Fruit fly (Drosophila melanogaster) whole organism, adult: ENCODE results near the gene Orc2.

ENCODE experiments used
- CG1620 ChIP-seq: fragments of 200-800 bp; sonication (Bioruptor generic); optimal IDR thresholded peaks from 2 replicates; lab custom pipeline; 2016; ENCODE audit warnings: missing biosample characterization, missing genetic modification characterization
- CG7101 ChIP-seq: fragments of 200-800 bp; sonication (Bioruptor generic); optimal IDR thresholded peaks from 2 replicates; lab custom pipeline; 2018; ENCODE audit warnings: missing biosample characterization, mild to moderate bottlenecking, missing genetic modification characterization, moderate library complexity
- Clk ChIP-seq: fragments of 200-800 bp; sonication (Bioruptor generic); optimal IDR thresholded peaks from 2 replicates; lab custom pipeline; 2017; ENCODE audit warnings: missing biosample characterization, missing genetic modification characterization
- bab1 ChIP-seq: fragments of 200-800 bp; sonication (Bioruptor generic); optimal IDR thresholded peaks from 3 replicates; lab custom pipeline; 2019; ENCODE audit warnings: missing biosample characterization, mild to moderate bottlenecking, missing genetic modification characterization, moderate library complexity
- ovo ChIP-seq: fragments of 200-800 bp; sonication (Bioruptor generic); optimal IDR thresholded peaks from 2 replicates; lab custom pipeline; 2016; ENCODE audit warnings: missing biosample characterization, missing genetic modification characterization
- tj ChIP-seq: fragments of 200-800 bp; sonication (Bioruptor generic); optimal IDR thresholded peaks from 3 replicates; lab custom pipeline; 2017; ENCODE audit warnings: missing biosample characterization, mild to moderate bottlenecking, missing genetic modification characterization, moderate library complexity

- TF ChIP-seq Clk (no peak), tj (GFP tag; lab: Kevin White, UChicago) (no peak), CG1620 (no peak), CG7101 (tag; lab: Kevin White, UChicago) (no peak), bab1 (GFP tag; lab: Kevin White, UChicago) (no peak), ovo (no peak)
Observed at dm6 chr3R:13977126-13977991, 12.7 kb downstream of the Orc2 start.
